Worm (Caenorhabditis elegans): ENCODE results near the gene ZK896.5.

DNA sequence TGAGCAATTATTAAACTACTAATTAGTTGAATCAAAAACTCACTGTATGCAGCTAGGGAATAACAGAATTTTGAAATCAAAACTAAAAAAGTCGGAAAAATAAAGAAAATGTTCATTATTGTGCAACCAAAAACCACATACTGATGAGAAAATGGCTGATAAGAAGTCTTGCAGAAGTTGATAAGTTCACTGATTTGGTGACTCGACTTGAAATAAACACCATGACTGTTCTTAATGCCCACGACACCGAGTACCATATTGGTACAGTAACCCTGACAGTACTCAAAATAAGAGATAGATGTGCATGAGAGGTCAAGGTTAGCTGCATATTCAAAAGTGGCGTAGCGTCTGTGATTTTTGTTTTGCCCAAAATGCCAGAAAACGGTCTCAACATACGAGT, 6.6 kb upstream of the ZK896.5 start:
- no peak for TF ChIP-seq nhr-237 (tag; optimal IDR thresholded peaks at IDR 0.05)
- no peak for TF ChIP-seq snpc-4 (tag; optimal IDR thresholded peaks at IDR 0.05)

All from whole organism, mixed stage, embryonic.